Worm (Caenorhabditis elegans) whole organism, L1 larva: ENCODE data around the gene apl-1.

Experiments
- Y116A8C.19 ChIP-seq: sonication (generic microtip); optimal IDR thresholded peaks from 2 replicates; lab custom pipeline; 2016; ENCODE audit warnings: missing compliant biosample characterization, missing genetic modification characterization, borderline replicate concordance
- aly-2 ChIP-seq: fragments of 150-350 bp; optimal IDR thresholded peaks from 2 replicates; lab custom pipeline; 2014; ENCODE audit warnings: missing biosample characterization, missing genetic modification characterization
- ama-1 ChIP-seq: fragments of 150-350 bp; optimal IDR thresholded peaks from 2 replicates; lab custom pipeline; 2014
- ceh-63 ChIP-seq: fragments of 200-800 bp; sonication (Bioruptor generic); optimal IDR thresholded peaks from 2 replicates; lab custom pipeline; 2018; ENCODE audit warnings: mild to moderate bottlenecking, missing genetic modification characterization, missing compliant biosample characterization
- ceh-8 ChIP-seq: fragments of 200-800 bp; sonication (Bioruptor generic); optimal IDR thresholded peaks from 2 replicates; lab custom pipeline; 2018; ENCODE audit warnings: mild to moderate bottlenecking, missing genetic modification characterization, moderate library complexity, missing compliant biosample characterization
- ceh-82 ChIP-seq, 3 experiments: fragments of 150-350 bp in 1 of 3; sonication (generic microtip) in 2 of 3; optimal IDR thresholded peaks; 2 replicates each; lab custom pipeline; 2014 to 2017; ENCODE audit warnings: missing biosample characterization in 3 of 3, missing genetic modification characterization in 3 of 3
- ceh-88 ChIP-seq: fragments of 200-800 bp; sonication (Bioruptor generic); IDR thresholded peaks from 2 replicates; pipeline ENCODE4 v1.3.6; 2022; ENCODE audit warnings: missing genetic modification characterization, missing compliant biosample characterization
- ceh-90 ChIP-seq: sonication (generic microtip); optimal IDR thresholded peaks from 2 replicates; lab custom pipeline; 2016; ENCODE audit warnings: missing genetic modification characterization, missing compliant biosample characterization
- dsc-1 ChIP-seq: sonication (generic microtip); optimal IDR thresholded peaks from 2 replicates; lab custom pipeline; 2016; ENCODE audit warnings: mild to moderate bottlenecking, missing genetic modification characterization, missing compliant biosample characterization
- efl-3 ChIP-seq: fragments of 200-800 bp; sonication (Bioruptor generic); optimal IDR thresholded peaks from 2 replicates; lab custom pipeline; 2018; ENCODE audit warnings: mild to moderate bottlenecking, missing genetic modification characterization, missing compliant biosample characterization
- egl-27 ChIP-seq, 2 experiments: fragments of 150-350 bp in 1 of 2; sonication (generic microtip); optimal IDR thresholded peaks; 3 replicates each; lab custom pipeline; 2017 to 2018; ENCODE audit warnings: missing biosample characterization in 2 of 2, missing genetic modification characterization in 2 of 2, missing genetic modification reagents in 2 of 2
- elt-3 ChIP-seq, 6 experiments: fragments of 150-350 bp in 1 of 6; sonication (generic microtip); optimal IDR thresholded peaks; 2 replicates each; lab custom pipeline; 2017 to 2018; ENCODE audit warnings: missing biosample characterization in 6 of 6, missing genetic modification characterization in 6 of 6, inconsistent platforms in 1 of 6
- fkh-8 ChIP-seq: sonication (generic microtip); optimal IDR thresholded peaks from 2 replicates; lab custom pipeline; 2016; ENCODE audit warnings: mild to moderate bottlenecking, missing genetic modification characterization, missing compliant biosample characterization
- hlh-17 ChIP-seq: fragments of 200-800 bp; sonication (Bioruptor generic); optimal IDR thresholded peaks from 2 replicates; lab custom pipeline; 2018; ENCODE audit warnings: missing genetic modification characterization, mild to moderate bottlenecking, missing compliant biosample characterization, moderate library complexity, borderline replicate concordance
- irx-1 ChIP-seq: sonication (generic microtip); optimal IDR thresholded peaks from 2 replicates; lab custom pipeline; 2016; ENCODE audit warnings: missing genetic modification characterization, missing compliant biosample characterization
- isw-1 ChIP-seq: fragments of 200-800 bp; sonication (Bioruptor generic); IDR thresholded peaks from 2 replicates; pipeline ENCODE4 v1.3.6; 2022; ENCODE audit warnings: missing genetic modification characterization, missing compliant biosample characterization
- lin-14 ChIP-seq: fragments of 200-800 bp; sonication (Bioruptor generic); optimal IDR thresholded peaks from 2 replicates; lab custom pipeline; 2018; ENCODE audit warnings: mild to moderate bottlenecking, missing genetic modification characterization, moderate library complexity, missing compliant biosample characterization
- lin-35 ChIP-seq, 2 experiments: fragments of 150-350 bp; optimal IDR thresholded peaks; 2 replicates each; lab custom pipeline; 2014; ENCODE audit warnings: missing biosample characterization in 2 of 2, missing genetic modification characterization in 2 of 2, missing genetic modification reagents in 2 of 2
- lir-3 ChIP-seq: sonication (generic microtip); optimal IDR thresholded peaks from 2 replicates; lab custom pipeline; 2016; ENCODE audit warnings: mild to moderate bottlenecking, missing genetic modification characterization, moderate library complexity, missing compliant biosample characterization; ENCODE audit not compliant: poor library complexity
- lsy-2 ChIP-seq, 2 experiments: fragments of 150-350 bp; optimal IDR thresholded peaks; 2 replicates each; lab custom pipeline; 2014; ENCODE audit warnings: missing biosample characterization in 2 of 2, missing genetic modification characterization in 2 of 2
- mef-2 ChIP-seq: fragments of 150-350 bp; optimal IDR thresholded peaks from 2 replicates; lab custom pipeline; 2014; ENCODE audit warnings: missing biosample characterization, missing genetic modification characterization
- mep-1 ChIP-seq: fragments of 150-350 bp; optimal IDR thresholded peaks from 2 replicates; lab custom pipeline; 2014; ENCODE audit warnings: missing biosample characterization, missing genetic modification characterization
- nhr-19 ChIP-seq: fragments of 200-800 bp; sonication (Bioruptor generic); conservative IDR thresholded peaks from 2 replicates; pipeline ENCODE4 v1.3.6; 2022; ENCODE audit warnings: missing genetic modification characterization, missing compliant biosample characterization
- nhr-237 ChIP-seq: fragments of 150-350 bp; optimal IDR thresholded peaks from 2 replicates; lab custom pipeline; 2014; ENCODE audit warnings: missing biosample characterization, missing genetic modification characterization
- nhr-47 ChIP-seq: sonication (generic microtip); optimal IDR thresholded peaks from 2 replicates; lab custom pipeline; 2016; ENCODE audit warnings: mild to moderate bottlenecking, missing genetic modification characterization, moderate library complexity, missing compliant biosample characterization
- nhr-71 ChIP-seq: sonication (generic microtip); optimal IDR thresholded peaks from 2 replicates; lab custom pipeline; 2016; ENCODE audit warnings: mild to moderate bottlenecking, missing genetic modification characterization, moderate library complexity, missing compliant biosample characterization
- nhr-76 ChIP-seq: sonication (generic microtip); optimal IDR thresholded peaks from 2 replicates; lab custom pipeline; 2017; ENCODE audit warnings: missing biosample characterization, missing genetic modification characterization
- nhr-77 ChIP-seq: fragments of 150-350 bp; optimal IDR thresholded peaks from 2 replicates; lab custom pipeline; 2014; ENCODE audit warnings: missing biosample characterization, missing genetic modification characterization
- nhr-84 ChIP-seq: sonication (generic microtip); optimal IDR thresholded peaks from 2 replicates; lab custom pipeline; 2017; ENCODE audit warnings: missing biosample characterization, missing genetic modification characterization
- nhr-90 ChIP-seq: sonication (generic microtip); optimal IDR thresholded peaks from 2 replicates; lab custom pipeline; 2016; ENCODE audit warnings: mild to moderate bottlenecking, missing genetic modification characterization, missing compliant biosample characterization; ENCODE audit not compliant: poor library complexity
- pag-3 ChIP-seq: sonication (generic microtip); optimal IDR thresholded peaks from 2 replicates; lab custom pipeline; 2017; ENCODE audit warnings: missing genetic modification characterization, mild to moderate bottlenecking, missing compliant biosample characterization, antibody characterized with exemption, borderline replicate concordance; ENCODE audit not compliant: insufficient read depth
- pqm-1 ChIP-seq: sonication (generic microtip); optimal IDR thresholded peaks from 3 replicates; lab custom pipeline; 2017; ENCODE audit warnings: missing biosample characterization, missing genetic modification characterization
- snpc-4 ChIP-seq: fragments of 150-350 bp; optimal IDR thresholded peaks from 2 replicates; lab custom pipeline; 2014; ENCODE audit warnings: missing biosample characterization, missing genetic modification characterization
- snu-23 ChIP-seq: sonication (generic microtip); optimal IDR thresholded peaks from 2 replicates; lab custom pipeline; 2016; ENCODE audit warnings: missing genetic modification characterization, missing compliant biosample characterization
- sptf-1 ChIP-seq: fragments of 150-350 bp; optimal IDR thresholded peaks from 2 replicates; lab custom pipeline; 2014; ENCODE audit warnings: missing biosample characterization, missing genetic modification characterization
- sup-37 ChIP-seq: fragments of 200-800 bp; sonication (Bioruptor generic); optimal IDR thresholded peaks from 2 replicates; lab custom pipeline; 2018; ENCODE audit warnings: mild to moderate bottlenecking, missing genetic modification characterization, missing compliant biosample characterization
- tbx-2 ChIP-seq: sonication (generic microtip); optimal IDR thresholded peaks from 2 replicates; lab custom pipeline; 2016; ENCODE audit warnings: missing genetic modification characterization, missing compliant biosample characterization
- unc-30 ChIP-seq: sonication (generic microtip); optimal IDR thresholded peaks from 2 replicates; lab custom pipeline; 2017; ENCODE audit warnings: missing biosample characterization, missing genetic modification characterization
- unc-62 ChIP-seq: fragments of 150-350 bp; optimal IDR thresholded peaks from 2 replicates; lab custom pipeline; 2014; ENCODE audit warnings: missing biosample characterization, missing genetic modification reagents, missing genetic modification characterization
- vab-15 ChIP-seq: sonication (generic microtip); optimal IDR thresholded peaks from 2 replicates; lab custom pipeline; 2017; ENCODE audit warnings: missing genotype, mild to moderate bottlenecking, missing genetic modification characterization, missing compliant biosample characterization
- zip-4 ChIP-seq: fragments of 200-800 bp; sonication (Bioruptor generic); optimal IDR thresholded peaks from 2 replicates; lab custom pipeline; 2018; ENCODE audit warnings: mild to moderate bottlenecking, missing genetic modification characterization, moderate library complexity, missing compliant biosample characterization
- ztf-4 ChIP-seq: fragments of 150-350 bp; optimal IDR thresholded peaks from 2 replicates; lab custom pipeline; 2014; ENCODE audit warnings: missing biosample characterization, missing genetic modification characterization

Gene apl-1

ce11 chrX:5165037-5165436 is 48.4 kb upstream of the apl-1 start, which contains the start of gene mans-3 (continued):
- TF ChIP-seq sup-37 (GFP tag; lab: Kevin White, UChicago) (peak; percentile 67), ama-1 (lab: Kevin White, UChicago) (no peak), Y116A8C.19 (tag; lab: Kevin White, UChicago) (no peak), ceh-82 (tag; optimal IDR thresholded peaks at IDR 0.05; lab: Kevin White, UChicago) (peak; percentile 86 to 89 (median 86)), unc-30 (tag; lab: Kevin White, UChicago) (no peak), nhr-90 (tag; lab: Kevin White, UChicago) (peak; percentile 90), nhr-77 (tag; lab: Kevin White, UChicago) (peak; percentile 80), ceh-88 (GFP tag; lab: Robert Waterston, UW) (no peak), nhr-84 (tag; lab: Kevin White, UChicago) (no peak), pag-3 (tag; lab: Kevin White, UChicago) (no peak), egl-27 (tag; optimal IDR thresholded peaks at IDR 0.05; lab: Kevin White, UChicago) (peak; percentile 31 to 56), lsy-2 (tag; optimal IDR thresholded peaks at IDR 0.05; lab: Kevin White, UChicago) (peak; percentile 90 to 91), nhr-71 (tag; lab: Kevin White, UChicago) (peak; percentile 96), pqm-1 (tag; lab: Kevin White, UChicago) (no peak), lin-35 (GFP tag; optimal IDR thresholded peaks at IDR 0.05; lab: Kevin White, UChicago) (peak; percentile 72 to 91), vab-15 (tag; lab: Kevin White, UChicago) (no peak), nhr-76 (tag; lab: Kevin White, UChicago) (no peak), ceh-8 (GFP tag; lab: Kevin White, UChicago) (peak; percentile 77), nhr-237 (tag; lab: Kevin White, UChicago) (peak; percentile 35), mep-1 (tag; lab: Kevin White, UChicago) (peak; percentile 97), nhr-19 (GFP tag; lab: Robert Waterston, UW) (peak; percentile 89), irx-1 (tag; lab: Kevin White, UChicago) (peak; percentile 77), zip-4 (GFP tag; lab: Kevin White, UChicago) (peak; percentile 46), unc-62 (no peak), dsc-1 (tag; lab: Kevin White, UChicago) (peak; percentile 90), fkh-8 (peak; percentile 93), aly-2 (peak; percentile 61), efl-3 (GFP tag; lab: Kevin White, UChicago) (no peak), ceh-63 (GFP tag; lab: Kevin White, UChicago) (no peak), ceh-90 (tag; lab: Kevin White, UChicago) (no peak), snu-23 (peak; percentile 97), tbx-2 (tag; lab: Kevin White, UChicago) (peak; percentile 92), hlh-17 (GFP tag; lab: Kevin White, UChicago) (no peak), mef-2 (peak; percentile 75), ztf-4 (tag; lab: Kevin White, UChicago) (peak; percentile 77), lin-14 (GFP tag; lab: Kevin White, UChicago) (peak; percentile 98), elt-3 (tag; optimal IDR thresholded peaks at IDR 0.05; lab: Kevin White, UChicago) (peak in 2 of 6 experiments; percentile 75 to 89), sptf-1 (no peak), snpc-4 (peak; percentile 74), lir-3 (peak; percentile 58)

- TF ChIP-seq mef-2 (no peak), nhr-71 (tag; lab: Kevin White, UChicago) (peak; percentile 54), dsc-1 (tag; lab: Kevin White, UChicago) (no peak), snu-23 (no peak), fkh-8 (peak; percentile 48), nhr-47 (peak; percentile 52), isw-1 (GFP tag; lab: Robert Waterston, UW) (no peak)
- TF ChIP-seq, all 84 proteins: peak for 3
Observed at ce11 chrX:5164054-5164453, 47.4 kb upstream of the apl-1 start.
